Fruit fly (Drosophila melanogaster) whole organism: ENCODE measurements around the gene Hr96.

Experiments
- CG8478 ChIP-seq: fragments of >200 bp; optimal IDR thresholded peaks from 2 replicates; lab custom pipeline; 2018; ENCODE audit warnings: inconsistent platforms
- Dll ChIP-seq: fragments of >200 bp; optimal IDR thresholded peaks from 2 replicates; lab custom pipeline; 2017
- EcR ChIP-seq, 2 experiments: fragments of >200 bp; optimal IDR thresholded peaks; 2 replicates each; lab custom pipeline; 2017; ENCODE audit warnings: missing biosample characterization in 2 of 2, missing genetic modification characterization in 2 of 2, missing genetic modification reagents in 2 of 2
- pan ChIP-seq: fragments of >200 bp; optimal IDR thresholded peaks from 2 replicates; lab custom pipeline; 2017
- psq ChIP-seq: fragments of >200 bp; optimal IDR thresholded peaks from 2 replicates; lab custom pipeline; 2017
- usp ChIP-seq: fragments of >200 bp; optimal IDR thresholded peaks from 2 replicates; lab custom pipeline; 2017; ENCODE audit warnings: missing biosample characterization, missing genetic modification characterization, mixed read lengths

Gene Hr96

DNA sequence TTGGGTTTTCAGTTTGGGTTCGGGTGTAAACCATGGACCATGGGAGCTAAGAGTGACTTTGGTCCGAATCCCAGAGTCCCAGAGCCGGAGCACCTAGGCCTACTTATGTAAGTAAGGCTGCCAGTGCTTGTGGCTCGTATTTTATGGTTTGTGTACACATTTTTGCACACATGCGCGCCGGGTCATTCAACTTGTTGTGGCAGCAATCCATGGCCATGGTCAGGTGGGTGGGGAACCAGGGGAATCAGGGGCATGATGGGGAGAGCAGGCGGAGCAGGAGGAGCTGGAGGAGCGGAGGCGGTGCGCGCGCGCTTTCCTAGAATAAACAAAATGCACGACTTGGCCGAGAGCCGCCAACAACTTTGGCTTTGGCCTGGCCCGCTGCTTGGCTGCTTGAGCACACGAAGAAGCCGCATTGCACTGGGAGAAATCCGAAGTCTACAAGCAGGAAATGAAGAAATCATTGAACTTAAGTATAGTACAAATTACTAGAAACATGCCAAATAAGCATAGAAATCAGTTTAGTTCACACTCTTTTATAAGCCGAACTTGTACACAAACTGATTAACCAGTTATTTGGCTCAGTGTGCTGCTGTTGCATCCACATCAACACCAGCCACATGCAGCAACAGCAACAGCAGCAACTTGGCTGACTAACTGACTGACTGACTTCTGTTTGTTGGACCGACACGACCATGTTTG lies 15.1 kb upstream of the Hr96 start:
- no peak for TF ChIP-seq Dll (lab: Kevin White, UChicago)
- peak in 1 of 2 experiments; percentile 90 for TF ChIP-seq EcR (GFP tag; optimal IDR thresholded peaks at IDR 0.05; lab: Kevin White, UChicago)
- no peak for TF ChIP-seq pan (lab: Kevin White, UChicago)
- TF ChIP-seq usp (GFP tag; lab: Kevin White, UChicago): no peak
- no peak for TF ChIP-seq CG8478 (lab: Kevin White, UChicago)
- no peak for TF ChIP-seq psq (lab: Kevin White, UChicago)

- no peak for TF ChIP-seq usp (GFP tag; lab: Kevin White, UChicago)
- no peak for TF ChIP-seq Dll (lab: Kevin White, UChicago)
- TF ChIP-seq psq (lab: Kevin White, UChicago): no peak
- no peak for TF ChIP-seq EcR (GFP tag; optimal IDR thresholded peaks at IDR 0.05; lab: Kevin White, UChicago)
- no peak for TF ChIP-seq pan (lab: Kevin White, UChicago)
- TF ChIP-seq CG8478 (lab: Kevin White, UChicago): no peak
These were observed 13.0 kb upstream of the Hr96 start for dm6 chr3R:25012016-25012415.

DNA sequence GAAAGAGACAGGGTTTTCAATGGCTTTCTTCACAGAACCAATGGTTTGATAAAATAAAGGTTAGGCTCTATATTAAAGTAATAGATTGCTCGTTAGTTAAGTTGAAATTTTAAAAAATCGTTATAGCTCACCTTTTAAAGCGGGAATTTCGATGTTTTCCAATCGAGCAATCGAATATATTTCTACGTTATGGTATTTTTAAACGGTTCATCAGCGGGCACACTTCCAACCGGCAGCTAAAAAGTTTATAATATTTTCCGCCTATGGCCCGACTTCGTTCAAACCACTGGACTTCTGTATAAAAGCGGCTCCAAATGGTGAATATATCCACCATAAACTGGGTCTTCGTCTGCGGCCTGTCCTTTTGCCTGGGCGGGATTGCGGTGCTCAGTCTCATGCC lies 2.0 kb upstream of the Hr96 start, which contains the start of gene beta4GalT7:
Gene beta4GalT7 (plus strand): TSS at position 201 of the 400 bp plus-strand sequence.
- TF ChIP-seq pan (lab: Kevin White, UChicago) (no peak), usp (GFP tag; lab: Kevin White, UChicago) (no peak), Dll (lab: Kevin White, UChicago) (no peak), CG8478 (lab: Kevin White, UChicago) (no peak), psq (lab: Kevin White, UChicago) (no peak), EcR (GFP tag; optimal IDR thresholded peaks at IDR 0.05; lab: Kevin White, UChicago) (no peak)

DNA sequence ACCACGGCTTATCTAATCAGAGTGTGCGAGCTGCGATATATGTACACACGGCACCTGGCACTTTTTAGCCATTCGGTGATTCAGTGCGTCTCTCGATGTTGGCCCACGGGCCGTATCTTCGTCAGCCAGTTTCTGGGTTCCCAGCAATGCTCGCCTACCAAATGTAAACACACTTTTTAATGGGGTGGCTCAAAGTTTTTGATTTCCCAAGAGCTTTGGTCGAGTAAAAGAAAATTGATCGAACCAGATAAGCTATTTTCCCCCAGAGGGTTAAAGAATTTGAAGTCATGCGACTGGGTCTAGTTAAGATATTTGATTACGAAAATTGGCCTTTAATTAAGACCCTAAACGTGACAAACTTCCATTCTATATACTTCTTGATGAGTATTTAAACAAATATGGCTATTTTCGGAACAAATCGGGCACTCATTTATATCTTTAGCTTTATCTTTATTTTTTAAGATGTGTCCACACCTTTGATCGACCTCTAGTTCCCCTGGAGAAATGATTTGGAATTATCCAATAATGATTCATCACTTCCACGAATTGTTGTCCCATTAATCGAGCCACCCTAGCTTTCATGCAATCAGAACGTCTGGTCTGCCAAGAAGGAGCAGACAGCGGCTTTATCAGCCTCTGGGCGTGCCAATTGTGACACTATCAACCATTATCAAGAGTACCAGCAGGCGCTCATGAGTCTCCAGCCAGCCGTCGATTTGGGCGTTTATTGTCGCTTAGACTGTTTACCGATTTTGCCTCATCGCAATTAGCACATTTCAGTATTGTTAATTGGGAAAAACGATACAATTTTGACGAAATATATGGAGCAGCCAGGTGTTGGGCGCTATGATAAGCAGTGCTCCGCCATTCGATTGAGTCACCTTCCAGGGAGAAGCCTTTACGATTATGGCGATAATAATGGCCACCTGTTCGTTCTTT lies 2.5 kb downstream of the Hr96 start:
- TF ChIP-seq CG8478 (lab: Kevin White, UChicago): no peak
- TF ChIP-seq usp (GFP tag; lab: Kevin White, UChicago): no peak
- TF ChIP-seq EcR (GFP tag; optimal IDR thresholded peaks at IDR 0.05; lab: Kevin White, UChicago): no peak
- no peak for TF ChIP-seq Dll (lab: Kevin White, UChicago)
- TF ChIP-seq pan (lab: Kevin White, UChicago): no peak
- TF ChIP-seq psq (lab: Kevin White, UChicago): no peak

- TF ChIP-seq usp (GFP tag; lab: Kevin White, UChicago) (no peak), pan (lab: Kevin White, UChicago) (no peak)
These were observed 7.7 kb downstream of the Hr96 start for dm6 chr3R:25032686-25033085.

- TF ChIP-seq EcR (GFP tag; optimal IDR thresholded peaks at IDR 0.05; lab: Kevin White, UChicago): no peak
- TF ChIP-seq usp (GFP tag; lab: Kevin White, UChicago): no peak
- TF ChIP-seq Dll (lab: Kevin White, UChicago): no peak
- no peak for TF ChIP-seq psq (lab: Kevin White, UChicago)
- TF ChIP-seq pan (lab: Kevin White, UChicago): no peak
- TF ChIP-seq CG8478 (lab: Kevin White, UChicago): no peak
These were observed 8.1 kb downstream of the Hr96 start, which contains the start of gene Smg6 for dm6 chr3R:25033142-25033586. TSS of gene Smg6 (minus strand) at chr3R:25033465.

DNA sequence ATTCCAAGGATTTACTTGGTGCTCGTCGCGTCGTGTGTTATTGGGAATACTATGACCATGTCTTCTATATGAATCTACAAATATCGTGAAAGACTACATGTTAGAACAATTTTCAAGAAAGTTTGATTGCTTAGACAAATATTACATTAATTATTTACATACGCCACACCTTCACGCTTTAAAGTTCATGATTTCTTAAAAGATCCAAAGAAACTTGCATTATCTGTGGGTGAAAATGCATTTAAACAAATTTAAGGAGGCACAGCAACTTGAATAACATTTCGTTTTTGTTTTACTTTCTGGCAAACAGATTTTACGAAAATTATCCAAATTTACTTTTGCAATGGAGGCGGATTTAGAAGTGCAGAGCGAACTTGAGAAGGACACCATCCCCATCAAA lies 11.6 kb downstream of the Hr96 start, which contains the start of gene CG31115:
Gene CG31115 (plus strand): TSS at position 301 of the 400 bp plus-strand sequence.
- TF ChIP-seq EcR (GFP tag; optimal IDR thresholded peaks at IDR 0.05; lab: Kevin White, UChicago) (no peak), Dll (lab: Kevin White, UChicago) (no peak), pan (lab: Kevin White, UChicago) (no peak), CG8478 (lab: Kevin White, UChicago) (no peak), psq (lab: Kevin White, UChicago) (no peak), usp (GFP tag; lab: Kevin White, UChicago) (no peak)

DNA sequence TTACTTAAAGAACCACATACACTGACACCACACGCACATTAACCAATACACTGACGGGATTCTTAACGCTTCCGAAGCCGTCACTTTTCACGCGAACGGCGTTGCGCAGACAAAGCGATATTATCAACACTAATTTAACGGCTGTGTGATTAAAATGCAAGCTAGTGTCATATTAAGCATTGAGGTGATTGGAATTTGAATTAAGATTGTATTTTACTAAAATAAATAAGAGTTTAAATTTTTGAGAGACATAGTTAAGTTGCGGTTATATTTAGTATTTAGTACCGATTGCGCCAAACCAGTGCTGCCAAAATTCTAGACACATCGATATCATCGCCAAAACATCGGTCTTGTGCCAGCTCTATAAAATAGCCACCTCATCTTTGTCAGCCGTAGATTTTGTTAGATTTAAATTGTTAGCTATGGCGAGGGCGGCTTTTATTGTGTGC lies 14.0 kb downstream of the Hr96 start, which contains the start of the genes Ythdf and bai:
Gene Ythdf (minus strand): TSS at position 222 of the 449 bp plus-strand sequence.
Gene bai (plus strand): TSS at position 347 of the 449 bp plus-strand sequence.
- TF ChIP-seq EcR (GFP tag; optimal IDR thresholded peaks at IDR 0.05; lab: Kevin White, UChicago) (no peak), usp (GFP tag; lab: Kevin White, UChicago) (no peak), CG8478 (lab: Kevin White, UChicago) (no peak), Dll (lab: Kevin White, UChicago) (no peak), pan (lab: Kevin White, UChicago) (no peak), psq (lab: Kevin White, UChicago) (no peak)

dm6 chr3R:25044816-25045551 lies 19.9 kb downstream of the Hr96 start, which contains the start of gene 5PtaseI:
TSS of gene 5PtaseI (minus strand) at chr3R:25045151.
- TF ChIP-seq Dll (lab: Kevin White, UChicago) (no peak), usp (GFP tag; lab: Kevin White, UChicago) (no peak), psq (lab: Kevin White, UChicago) (no peak), EcR (GFP tag; optimal IDR thresholded peaks at IDR 0.05; lab: Kevin White, UChicago) (no peak), pan (lab: Kevin White, UChicago) (no peak), CG8478 (lab: Kevin White, UChicago) (no peak)

DNA sequence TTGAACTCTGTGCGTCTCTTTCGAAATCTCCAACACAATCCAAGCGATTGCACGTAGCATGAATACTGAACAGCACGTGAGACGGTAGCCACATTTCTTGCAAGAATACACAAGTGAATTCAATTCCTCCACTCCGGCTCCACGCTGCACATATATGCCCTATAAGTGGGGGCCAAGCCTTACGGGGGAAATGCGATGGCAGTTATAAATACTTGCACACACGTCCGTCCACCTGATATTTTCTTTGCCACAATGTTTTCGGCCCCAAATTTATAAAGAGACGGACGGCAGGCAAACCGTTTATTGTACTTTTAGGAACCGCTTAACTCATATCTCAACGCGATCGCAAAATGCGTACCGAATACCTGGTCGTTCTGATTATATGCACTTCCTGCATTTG lies 21.0 kb downstream of the Hr96 start, which contains the start of gene CG11786:
Gene CG11786 (plus strand): TSS at position 301 of the 400 bp plus-strand sequence.
- TF ChIP-seq psq (lab: Kevin White, UChicago): no peak
- TF ChIP-seq EcR (GFP tag; optimal IDR thresholded peaks at IDR 0.05; lab: Kevin White, UChicago): no peak
- TF ChIP-seq CG8478 (lab: Kevin White, UChicago): no peak
- TF ChIP-seq Dll (lab: Kevin White, UChicago): no peak
- no peak for TF ChIP-seq usp (GFP tag; lab: Kevin White, UChicago)
- no peak for TF ChIP-seq pan (lab: Kevin White, UChicago)
